Fruit fly (Drosophila melanogaster) whole organism, embryonic: ENCODE results near the gene wam.

Experiments
- Abd-B ChIP-seq: fragments of 200-800 bp; sonication (Bioruptor generic); optimal IDR thresholded peaks from 2 replicates; lab custom pipeline; 2018; ENCODE audit warnings: missing biosample characterization, mild to moderate bottlenecking, missing genetic modification characterization, moderate library complexity
- Adf1 ChIP-seq: fragments of 200-800 bp; sonication (Bioruptor generic); IDR thresholded peaks from 2 replicates; pipeline ENCODE4 v1.3.6; 2022; ENCODE audit warnings: missing biosample characterization, missing genetic modification characterization
- CG10321 ChIP-seq: fragments of 200-800 bp; sonication (Bioruptor generic); IDR thresholded peaks from 2 replicates; pipeline ENCODE4 v1.3.6; 2022; ENCODE audit warnings: missing biosample characterization, missing genetic modification characterization
- CG10565 ChIP-seq: fragments of 200-800 bp; sonication (Bioruptor generic); optimal IDR thresholded peaks from 3 replicates; lab custom pipeline; 2016; ENCODE audit warnings: missing biosample characterization, mild to moderate bottlenecking, missing genetic modification characterization
- CG13123 ChIP-seq: fragments of 200-800 bp; sonication (Bioruptor generic); optimal IDR thresholded peaks from 2 replicates; lab custom pipeline; 2016; ENCODE audit warnings: missing biosample characterization, missing genetic modification characterization
- CG13624 ChIP-seq: fragments of 200-800 bp; sonication (Bioruptor generic); optimal IDR thresholded peaks from 2 replicates; lab custom pipeline; 2016; ENCODE audit warnings: missing biosample characterization, missing genetic modification characterization
- CG13894 ChIP-seq: fragments of 200-800 bp; sonication (Bioruptor generic); optimal IDR thresholded peaks from 3 replicates; lab custom pipeline; 2018; ENCODE audit warnings: missing biosample characterization, mild to moderate bottlenecking, missing genetic modification characterization, moderate library complexity
- CG15011 ChIP-seq: fragments of 200-800 bp; sonication (Bioruptor generic); optimal IDR thresholded peaks from 3 replicates; lab custom pipeline; 2018; ENCODE audit warnings: missing biosample characterization, mild to moderate bottlenecking, missing genetic modification characterization
- CG1647 ChIP-seq: fragments of 200-800 bp; sonication (Bioruptor generic); optimal IDR thresholded peaks from 3 replicates; lab custom pipeline; 2016; ENCODE audit warnings: missing biosample characterization, missing genetic modification characterization
- CG17359 ChIP-seq: fragments of 200-800 bp; sonication (Bioruptor generic); optimal IDR thresholded peaks from 3 replicates; lab custom pipeline; 2018; ENCODE audit warnings: missing biosample characterization, mild to moderate bottlenecking, missing genetic modification characterization, moderate library complexity
- CG18476 ChIP-seq: fragments of 200-800 bp; sonication (Bioruptor generic); optimal IDR thresholded peaks from 2 replicates; lab custom pipeline; 2016; ENCODE audit warnings: missing biosample characterization, mild to moderate bottlenecking, missing genetic modification characterization
- CG34422 ChIP-seq: fragments of 200-800 bp; sonication (Bioruptor generic); IDR thresholded peaks from 3 replicates; pipeline ENCODE4 v1.3.6; 2022; ENCODE audit warnings: missing biosample characterization, missing genetic modification characterization
- CG6654 ChIP-seq: fragments of 200-800 bp; sonication (Bioruptor generic); optimal IDR thresholded peaks from 2 replicates; lab custom pipeline; 2017; ENCODE audit warnings: missing biosample characterization, mild to moderate bottlenecking, missing genetic modification characterization
- CG9609 ChIP-seq: fragments of 200-800 bp; sonication (Bioruptor generic); optimal IDR thresholded peaks from 3 replicates; lab custom pipeline; 2016; ENCODE audit warnings: missing biosample characterization, missing genetic modification characterization
- CHES-1-like ChIP-seq: fragments of 200-800 bp; sonication (Bioruptor generic); optimal IDR thresholded peaks from 2 replicates; lab custom pipeline; 2016; ENCODE audit warnings: missing biosample characterization, missing genetic modification characterization
- Dip2 ChIP-seq: fragments of 200-800 bp; sonication (Bioruptor generic); IDR thresholded peaks from 2 replicates; pipeline ENCODE4 v1.3.6; 2022; ENCODE audit warnings: missing biosample characterization, missing genetic modification characterization
- HHEX ChIP-seq: fragments of 200-800 bp; sonication (Bioruptor generic); optimal IDR thresholded peaks from 3 replicates; lab custom pipeline; 2017; ENCODE audit warnings: missing biosample characterization, mild to moderate bottlenecking, missing genetic modification characterization, missing genetic modification reagents
- HLH54F ChIP-seq: fragments of 200-800 bp; sonication (Bioruptor generic); optimal IDR thresholded peaks from 3 replicates; lab custom pipeline; 2016; ENCODE audit warnings: missing biosample characterization, missing genetic modification characterization
- HmgD ChIP-seq: fragments of 200-800 bp; sonication (Bioruptor generic); optimal IDR thresholded peaks from 3 replicates; lab custom pipeline; 2016; ENCODE audit warnings: missing biosample characterization, missing genetic modification characterization
- Hmr ChIP-seq: fragments of 200-800 bp; sonication (Bioruptor generic); optimal IDR thresholded peaks from 3 replicates; lab custom pipeline; 2017; ENCODE audit warnings: mild to moderate bottlenecking, missing biosample characterization, missing genetic modification reagents, missing genetic modification characterization
- Jarid2 ChIP-seq: fragments of 200-800 bp; sonication (Bioruptor generic); optimal IDR thresholded peaks from 3 replicates; lab custom pipeline; 2017; ENCODE audit warnings: mild to moderate bottlenecking, missing biosample characterization, missing genetic modification reagents, missing genetic modification characterization
- Kr ChIP-seq: fragments of 200-800 bp; sonication (Bioruptor generic); optimal IDR thresholded peaks from 2 replicates; lab custom pipeline; 2017; ENCODE audit warnings: missing biosample characterization, mild to moderate bottlenecking, missing genetic modification characterization
- Med ChIP-seq: fragments of 200-800 bp; sonication (Bioruptor generic); peaks from one replicate; lab custom pipeline; 2016; ENCODE audit warnings: missing biosample characterization, missing genetic modification characterization, mild to moderate bottlenecking, inconsistent platforms, moderate library complexity
- Rfx ChIP-seq: fragments of 200-800 bp; sonication (Bioruptor generic); IDR thresholded peaks from 2 replicates; pipeline ENCODE4 v1.3.6; 2022; ENCODE audit warnings: missing biosample characterization, missing genetic modification characterization
- Rx ChIP-seq: fragments of 200-800 bp; sonication (Bioruptor generic); IDR thresholded peaks from 2 replicates; pipeline ENCODE4 v1.3.6; 2022; ENCODE audit warnings: missing biosample characterization, missing genetic modification characterization
- Six4 ChIP-seq: fragments of 200-800 bp; sonication (Bioruptor generic); optimal IDR thresholded peaks from 2 replicates; lab custom pipeline; 2016; ENCODE audit warnings: missing biosample characterization, missing genetic modification characterization
- Sry-δ ChIP-seq: fragments of 200-800 bp; sonication (Bioruptor generic); optimal IDR thresholded peaks from 2 replicates; lab custom pipeline; 2016; ENCODE audit warnings: missing biosample characterization, missing genetic modification characterization
- ap ChIP-seq: fragments of 200-800 bp; sonication (Bioruptor generic); IDR thresholded peaks from 2 replicates; pipeline ENCODE4 v1.3.6; 2022; ENCODE audit warnings: missing biosample characterization, missing genetic modification characterization
- ash1 ChIP-seq: fragments of 200-800 bp; sonication (Bioruptor generic); optimal IDR thresholded peaks from 2 replicates; lab custom pipeline; 2018; ENCODE audit warnings: missing biosample characterization, mild to moderate bottlenecking, missing genetic modification characterization
- caup ChIP-seq: fragments of 200-800 bp; sonication (Bioruptor generic); optimal IDR thresholded peaks from 3 replicates; lab custom pipeline; 2017; ENCODE audit warnings: missing biosample characterization, mild to moderate bottlenecking, missing genetic modification characterization, moderate library complexity; ENCODE audit not compliant: severe bottlenecking
- ci ChIP-seq: fragments of 200-800 bp; sonication (Bioruptor generic); IDR thresholded peaks from 3 replicates; pipeline ENCODE4 v1.3.6; 2022; ENCODE audit warnings: missing biosample characterization, missing genetic modification characterization
- crol ChIP-seq: fragments of 200-800 bp; sonication (Bioruptor generic); IDR thresholded peaks from 2 replicates; pipeline ENCODE4 v1.3.6; 2022; ENCODE audit warnings: missing biosample characterization, missing genetic modification characterization
- dan ChIP-seq: fragments of 200-800 bp; sonication (Bioruptor generic); IDR thresholded peaks from 2 replicates; pipeline ENCODE4 v1.3.6; 2022; ENCODE audit warnings: missing biosample characterization, missing genetic modification characterization
- danr ChIP-seq: fragments of 200-800 bp; sonication (Bioruptor generic); IDR thresholded peaks from 2 replicates; pipeline ENCODE4 v1.3.6; 2022; ENCODE audit warnings: missing biosample characterization, missing genetic modification characterization
- emc ChIP-seq: fragments of 200-800 bp; sonication (Bioruptor generic); optimal IDR thresholded peaks from 2 replicates; lab custom pipeline; 2016; ENCODE audit warnings: missing biosample characterization, missing genetic modification characterization
- gcm2 ChIP-seq: fragments of 200-800 bp; sonication (Bioruptor generic); optimal IDR thresholded peaks from 2 replicates; lab custom pipeline; 2016; ENCODE audit warnings: missing biosample characterization, missing genetic modification characterization
- gem ChIP-seq: fragments of 200-800 bp; sonication (Bioruptor generic); optimal IDR thresholded peaks from 2 replicates; lab custom pipeline; 2019; ENCODE audit warnings: missing biosample characterization, mild to moderate bottlenecking, missing genetic modification characterization, moderate library complexity
- h ChIP-seq: fragments of >200 bp; optimal IDR thresholded peaks from 2 replicates; lab custom pipeline; 2017
- jumu ChIP-seq: fragments of 200-800 bp; sonication (Bioruptor generic); optimal IDR thresholded peaks from 3 replicates; lab custom pipeline; 2016; ENCODE audit warnings: missing biosample characterization, missing genetic modification characterization
- kay ChIP-seq: fragments of 200-800 bp; sonication (Bioruptor generic); optimal IDR thresholded peaks from 2 replicates; lab custom pipeline; 2016; ENCODE audit warnings: missing biosample characterization, missing genetic modification characterization
- lola ChIP-seq, 3 experiments: fragments of >200 bp in 2 of 3; fragments of 200-800 bp in 1 of 3; sonication (Bioruptor generic) in 1 of 3; optimal IDR thresholded peaks; 2 replicates each; lab custom pipeline; 2017 to 2019; ENCODE audit warnings: missing biosample characterization in 3 of 3, missing genetic modification characterization in 3 of 3, mild to moderate bottlenecking in 1 of 3, moderate library complexity in 1 of 3
- phol ChIP-seq: fragments of 200-800 bp; sonication (Bioruptor generic); optimal IDR thresholded peaks from 3 replicates; lab custom pipeline; 2018; ENCODE audit warnings: missing biosample characterization, mild to moderate bottlenecking, missing genetic modification characterization, moderate library complexity
- pros ChIP-seq: fragments of 200-800 bp; sonication (Bioruptor generic); optimal IDR thresholded peaks from 3 replicates; lab custom pipeline; 2019; ENCODE audit warnings: missing biosample characterization, mild to moderate bottlenecking, missing genetic modification characterization, moderate library complexity
- rib ChIP-seq: fragments of 200-800 bp; sonication (Bioruptor generic); IDR thresholded peaks from 2 replicates; pipeline ENCODE4 v1.3.6; 2022; ENCODE audit warnings: missing biosample characterization, missing genetic modification characterization
- sc ChIP-seq, 3 experiments: fragments of >200 bp in 2 of 3; fragments of 200-800 bp in 1 of 3; sonication (Bioruptor generic) in 1 of 3; optimal IDR thresholded peaks; 2 replicates in 2 of 3; 3 replicates in 1 of 3; lab custom pipeline; 2017; ENCODE audit warnings: mild to moderate bottlenecking in 1 of 3, missing biosample characterization in 1 of 3, missing genetic modification characterization in 1 of 3, missing genetic modification reagents in 1 of 3
- tap ChIP-seq: fragments of 200-800 bp; optimal IDR thresholded peaks from 3 replicates; lab custom pipeline; 2019; ENCODE audit warnings: missing biosample characterization, mild to moderate bottlenecking, missing genetic modification characterization, moderate library complexity
- tgo ChIP-seq: fragments of 200-800 bp; sonication (Bioruptor generic); IDR thresholded peaks from 3 replicates; pipeline ENCODE4 v1.3.6; 2022; ENCODE audit warnings: missing biosample characterization, missing genetic modification characterization
- tna ChIP-seq: fragments of 200-800 bp; sonication (Bioruptor generic); IDR thresholded peaks from 2 replicates; pipeline ENCODE4 v1.3.6; 2022; ENCODE audit warnings: missing biosample characterization, missing genetic modification characterization; ENCODE audit not compliant: partially characterized antibody
- wdn ChIP-seq: fragments of 200-800 bp; sonication (Bioruptor generic); IDR thresholded peaks from 2 replicates; pipeline ENCODE4 v1.3.6; 2022; ENCODE audit warnings: missing biosample characterization, missing genetic modification characterization
- wek ChIP-seq: fragments of 200-800 bp; sonication (Bioruptor generic); optimal IDR thresholded peaks from 3 replicates; lab custom pipeline; 2018; ENCODE audit warnings: missing biosample characterization, mild to moderate bottlenecking, missing genetic modification characterization, moderate library complexity

The wam gene

dm6 chr3R:23333334-23334035, 45.6 kb upstream of the wam start (continued):
- TF ChIP-seq Sry-δ (GFP tag; lab: Kevin White, UChicago), result peak; percentile 9
- no peak for TF ChIP-seq HmgD (GFP tag; lab: Kevin White, UChicago)
- peak; percentile 42; the same call in 1 of the 3 replicates for TF ChIP-seq ci (GFP tag; lab: Robert Waterston, UW)
- no peak for TF ChIP-seq CG15011
- TF ChIP-seq tgo (GFP tag; lab: Robert Waterston, UW), result no peak
- TF ChIP-seq Abd-B, result peak; percentile 29
- TF ChIP-seq kay (GFP tag; lab: Kevin White, UChicago), result no peak
- TF ChIP-seq tap (tag; lab: Kevin White, UChicago), result peak; percentile 54
- no peak for TF ChIP-seq CG10321
- peak; percentile 93 for TF ChIP-seq crol (GFP tag; lab: Robert Waterston, UW)
- peak; percentile 4 for TF ChIP-seq CG13624 (GFP tag; lab: Kevin White, UChicago)
- TF ChIP-seq wdn (GFP tag; lab: Robert Waterston, UW), result no peak
- TF ChIP-seq Rx, result no peak
- TF ChIP-seq HHEX (GFP tag; lab: Kevin White, UChicago), result no peak
- TF ChIP-seq Rfx, result no peak
- TF ChIP-seq gcm2 (GFP tag; lab: Kevin White, UChicago), result no peak
- no peak for TF ChIP-seq HLH54F (GFP tag; lab: Kevin White, UChicago)
- TF ChIP-seq gem, result peak; percentile 79
- no peak for TF ChIP-seq Adf1 (GFP tag; lab: Robert Waterston, UW)
- TF ChIP-seq lola (GFP tag; optimal IDR thresholded peaks at IDR 0.05; lab: Kevin White, UChicago), result peak in 1 of 3 experiments; percentile 72
- TF ChIP-seq h, result no peak
- no peak for TF ChIP-seq Jarid2
- 0 out of 2 replicates have a peak, but pooled peaks have one; percentile 29 for TF ChIP-seq danr (GFP tag; lab: Robert Waterston, UW)
- TF ChIP-seq Six4 (GFP tag; lab: Kevin White, UChicago), result peak; percentile 5
- TF ChIP-seq jumu (GFP tag; lab: Kevin White, UChicago), result peak; percentile 32
- TF ChIP-seq CG18476 (GFP tag; lab: Kevin White, UChicago), result no peak
- TF ChIP-seq CG9609 (GFP tag; lab: Kevin White, UChicago), result no peak
- no peak for TF ChIP-seq ap (GFP tag; lab: Robert Waterston, UW)
- TF ChIP-seq rib (GFP tag; lab: Robert Waterston, UW), result no peak
- TF ChIP-seq CG17359, result peak; percentile 60
- no peak for TF ChIP-seq CG6654 (GFP tag; lab: Kevin White, UChicago)
- TF ChIP-seq emc, result no peak
- TF ChIP-seq sc (optimal IDR thresholded peaks at IDR 0.05; lab: Kevin White, UChicago), result no peak
- TF ChIP-seq sc (GFP tag; optimal IDR thresholded peaks at IDR 0.05; lab: Kevin White, UChicago), result peak; percentile 61
- no peak for TF ChIP-seq Dip2 (GFP tag; lab: Robert Waterston, UW)
- TF ChIP-seq phol (tag; lab: Kevin White, UChicago), result peak; percentile 72
- TF ChIP-seq Med (GFP tag; lab: Kevin White, UChicago), result peak; percentile 52
- TF ChIP-seq caup, result no peak
- TF ChIP-seq CG1647 (GFP tag; lab: Kevin White, UChicago), result no peak
- no peak for TF ChIP-seq CG13123 (GFP tag; lab: Kevin White, UChicago)
- no peak for TF ChIP-seq pros (GFP tag; lab: Kevin White, UChicago)
- TF ChIP-seq Hmr (GFP tag; lab: Kevin White, UChicago), result peak; percentile 9
- TF ChIP-seq CG10565, result no peak
- no peak for TF ChIP-seq CG13894 (tag; lab: Kevin White, UChicago)
- TF ChIP-seq dan (GFP tag; lab: Robert Waterston, UW), result no peak
- TF ChIP-seq Kr (GFP tag; lab: Kevin White, UChicago), result no peak
- no peak for TF ChIP-seq ash1 (GFP tag; lab: Kevin White, UChicago)
- no peak for TF ChIP-seq CHES-1-like (GFP tag; lab: Kevin White, UChicago)
- no peak for TF ChIP-seq CG34422 (GFP tag; lab: Robert Waterston, UW)
- TF ChIP-seq tna (GFP tag; lab: Robert Waterston, UW), result no peak
- TF ChIP-seq wek (GFP tag; lab: Kevin White, UChicago), result no peak
